Worm (Caenorhabditis elegans) whole organism, L2 larva: ENCODE measurements around the gene ace-3.
A peak's percentile ranks its signal among the peaks of the same experiment; 100 is the strongest.

Experiments used
- C34F6.9 ChIP-seq: fragments of 150-350 bp; optimal IDR thresholded peaks from 2 replicates; lab custom pipeline; 2014; ENCODE audit warnings: missing biosample characterization, missing genetic modification characterization
- F13H6.1 ChIP-seq: sonication (generic microtip); optimal IDR thresholded peaks from 2 replicates; lab custom pipeline; 2016; ENCODE audit warnings: missing genetic modification characterization, missing compliant biosample characterization
- R02D3.7 ChIP-seq: fragments of 150-350 bp; optimal IDR thresholded peaks from 2 replicates; lab custom pipeline; 2014; ENCODE audit warnings: missing biosample characterization, missing genetic modification characterization
- alr-1 ChIP-seq: fragments of 150-350 bp; optimal IDR thresholded peaks from 2 replicates; lab custom pipeline; 2014; ENCODE audit warnings: missing biosample characterization, missing genetic modification characterization
- aly-2 ChIP-seq: fragments of 150-350 bp; optimal IDR thresholded peaks from 2 replicates; lab custom pipeline; 2014; ENCODE audit warnings: missing biosample characterization, missing genetic modification characterization
- ama-1 ChIP-seq: fragments of 150-350 bp; optimal IDR thresholded peaks from 2 replicates; lab custom pipeline; 2018; ENCODE audit warnings: inconsistent platforms
- blmp-1 ChIP-seq: sonication (generic microtip); optimal IDR thresholded peaks from 2 replicates; lab custom pipeline; 2017; ENCODE audit warnings: missing genetic modification characterization, mild to moderate bottlenecking, missing compliant biosample characterization, antibody characterized with exemption, moderate library complexity; ENCODE audit not compliant: insufficient read depth
- ceh-16 ChIP-seq: fragments of 150-350 bp; optimal IDR thresholded peaks from 2 replicates; lab custom pipeline; 2014; ENCODE audit warnings: missing biosample characterization, missing genetic modification characterization
- ceh-82 ChIP-seq: fragments of 150-350 bp; optimal IDR thresholded peaks from 2 replicates; lab custom pipeline; 2014; ENCODE audit warnings: missing biosample characterization, missing genetic modification characterization
- crh-2 ChIP-seq: sonication (generic microtip); optimal IDR thresholded peaks from 2 replicates; lab custom pipeline; 2017; ENCODE audit warnings: missing biosample characterization, missing genetic modification characterization
- dmd-4 ChIP-seq: sonication (generic microtip); optimal IDR thresholded peaks from 2 replicates; lab custom pipeline; 2017; ENCODE audit warnings: missing biosample characterization, missing genetic modification characterization
- egl-27 ChIP-seq: sonication (generic microtip); optimal IDR thresholded peaks from 3 replicates; lab custom pipeline; 2017; ENCODE audit warnings: missing biosample characterization, missing genetic modification reagents, missing genetic modification characterization
- elt-3 ChIP-seq: sonication (generic microtip); optimal IDR thresholded peaks from 2 replicates; lab custom pipeline; 2017; ENCODE audit warnings: missing biosample characterization, missing genetic modification characterization
- fos-1 ChIP-seq: fragments of 150-350 bp; optimal IDR thresholded peaks from 2 replicates; lab custom pipeline; 2014; ENCODE audit warnings: missing biosample characterization, missing genetic modification characterization
- gmeb-1 ChIP-seq: fragments of 150-350 bp; optimal IDR thresholded peaks from 2 replicates; lab custom pipeline; 2014; ENCODE audit warnings: missing biosample characterization, missing genetic modification characterization
- lin-11 ChIP-seq: fragments of 150-350 bp; sonication (generic microtip); optimal IDR thresholded peaks from 2 replicates; lab custom pipeline; 2014; ENCODE audit warnings: missing biosample characterization, missing genetic modification characterization, inconsistent platforms, mixed read lengths
- lin-39 ChIP-seq: fragments of 150-350 bp; optimal IDR thresholded peaks from 2 replicates; lab custom pipeline; 2014; ENCODE audit warnings: missing biosample characterization, missing genetic modification reagents, missing genetic modification characterization
- mbf-1 ChIP-seq: sonication (generic microtip); optimal IDR thresholded peaks from 2 replicates; lab custom pipeline; 2017; ENCODE audit warnings: missing biosample characterization, missing genetic modification characterization
- mdl-1 ChIP-seq, 2 experiments: fragments of 150-350 bp in 1 of 2; sonication (generic microtip) in 1 of 2; optimal IDR thresholded peaks; 2 replicates each; lab custom pipeline; 2017; ENCODE audit warnings: missing biosample characterization in 2 of 2, missing genetic modification characterization in 2 of 2
- nhr-10 ChIP-seq: sonication (generic microtip); optimal IDR thresholded peaks from 2 replicates; lab custom pipeline; 2017; ENCODE audit warnings: missing biosample characterization, missing genetic modification characterization
- nhr-11 ChIP-seq: fragments of 150-350 bp; optimal IDR thresholded peaks from 2 replicates; lab custom pipeline; 2014; ENCODE audit warnings: missing biosample characterization, missing genetic modification characterization
- nhr-12 ChIP-seq: fragments of 150-350 bp; optimal IDR thresholded peaks from 2 replicates; lab custom pipeline; 2014; ENCODE audit warnings: missing biosample characterization, missing genetic modification characterization
- nhr-129 ChIP-seq: fragments of 150-350 bp; optimal IDR thresholded peaks from 2 replicates; lab custom pipeline; 2014; ENCODE audit warnings: missing biosample characterization, missing genetic modification characterization
- nhr-23 ChIP-seq: fragments of 150-350 bp; optimal IDR thresholded peaks from 2 replicates; lab custom pipeline; 2014; ENCODE audit warnings: missing biosample characterization, missing genetic modification reagents, missing genetic modification characterization
- nhr-237 ChIP-seq: fragments of 150-350 bp; optimal IDR thresholded peaks from 2 replicates; lab custom pipeline; 2014; ENCODE audit warnings: missing biosample characterization, missing genetic modification characterization
- nhr-25 ChIP-seq: fragments of 150-350 bp; sonication (generic microtip); optimal IDR thresholded peaks from 3 replicates; lab custom pipeline; 2014; ENCODE audit warnings: missing biosample characterization, missing genetic modification characterization
- nhr-6 ChIP-seq: fragments of 150-350 bp; optimal IDR thresholded peaks from 2 replicates; lab custom pipeline; 2014; ENCODE audit warnings: missing biosample characterization, missing genetic modification characterization
- nhr-77 ChIP-seq: fragments of 150-350 bp; optimal IDR thresholded peaks from 2 replicates; lab custom pipeline; 2014; ENCODE audit warnings: missing biosample characterization, missing genetic modification characterization
- peb-1 ChIP-seq: fragments of 150-350 bp; optimal IDR thresholded peaks from 2 replicates; lab custom pipeline; 2014; ENCODE audit warnings: missing biosample characterization, missing genetic modification characterization
- sem-4 ChIP-seq: fragments of 150-350 bp; optimal IDR thresholded peaks from 2 replicates; lab custom pipeline; 2014; ENCODE audit warnings: missing biosample characterization, missing genetic modification reagents, missing genetic modification characterization
- sma-3 ChIP-seq: sonication (generic microtip); optimal IDR thresholded peaks from 2 replicates; lab custom pipeline; 2016; ENCODE audit warnings: missing genetic modification reagents, missing genetic modification characterization, missing compliant biosample characterization
- sma-9 ChIP-seq, 2 experiments: fragments of 150-350 bp in 1 of 2; sonication (generic microtip) in 1 of 2; optimal IDR thresholded peaks; 2 replicates each; lab custom pipeline; 2014 to 2016; ENCODE audit warnings: missing genetic modification characterization in 2 of 2, mild to moderate bottlenecking in 1 of 2, missing biosample characterization in 1 of 2, missing compliant biosample characterization in 1 of 2, missing genetic modification reagents in 1 of 2, moderate library complexity in 1 of 2
- snpc-4 ChIP-seq: fragments of 150-350 bp; optimal IDR thresholded peaks from 2 replicates; lab custom pipeline; 2014; ENCODE audit warnings: missing biosample characterization, missing genetic modification characterization
- unc-39 ChIP-seq: fragments of 150-350 bp; optimal IDR thresholded peaks from 2 replicates; lab custom pipeline; 2014; ENCODE audit warnings: missing biosample characterization, missing genetic modification characterization
- unc-55 ChIP-seq: fragments of 150-350 bp; sonication (generic microtip); optimal IDR thresholded peaks from 3 replicates; lab custom pipeline; 2014; ENCODE audit warnings: missing biosample characterization, missing genetic modification reagents, missing genetic modification characterization
- unc-62 ChIP-seq: fragments of 150-350 bp; optimal IDR thresholded peaks from 2 replicates; lab custom pipeline; 2014; ENCODE audit warnings: missing biosample characterization, missing genetic modification reagents, missing genetic modification characterization
- ztf-1 ChIP-seq: fragments of 200-800 bp; sonication (Bioruptor generic); conservative IDR thresholded peaks from 2 replicates; pipeline ENCODE4 v1.3.6; 2022; ENCODE audit warnings: missing genetic modification characterization, missing compliant biosample characterization
- ztf-4 ChIP-seq: fragments of 150-350 bp; optimal IDR thresholded peaks from 2 replicates; lab custom pipeline; 2014; ENCODE audit warnings: missing biosample characterization, missing genetic modification characterization

Gene ace-3

ce11 chrII:14233879-14234278, 28.4 kb downstream of the ace-3 start, which contains the start of gene men-1:
men-1 (minus strand) TSS chrII:14234120.
- TF ChIP-seq C34F6.9 (peak; percentile 19), mdl-1 (tag; optimal IDR thresholded peaks at IDR 0.05; lab: Kevin White, UChicago) (no peak)
- TF ChIP-seq, all 48 proteins: peak for 1

ce11 chrII:14234375-14235102, 29.1 kb downstream of the ace-3 start:
- no peak for TF ChIP-seq ama-1
- peak; percentile 23 for TF ChIP-seq gmeb-1 (tag; lab: Kevin White, UChicago)
- peak; percentile 10 for TF ChIP-seq unc-55
- TF ChIP-seq, all 48 proteins: peak for 2

ce11 chrII:14236569-14236968, 31.1 kb downstream of the ace-3 start:
- no peak for TF ChIP-seq gmeb-1 (tag; lab: Kevin White, UChicago)
- TF ChIP-seq alr-1 (tag; lab: Kevin White, UChicago), result no peak
- no peak for TF ChIP-seq blmp-1 (tag; lab: Kevin White, UChicago)
- TF ChIP-seq ztf-1, result no peak
- TF ChIP-seq nhr-129 (tag; lab: Kevin White, UChicago), result no peak
- no peak for TF ChIP-seq snpc-4 (tag; lab: Kevin White, UChicago)
- no peak for TF ChIP-seq unc-62 (GFP tag; lab: Kevin White, UChicago)
- no peak for TF ChIP-seq F13H6.1
- TF ChIP-seq sem-4, result no peak
- no peak for TF ChIP-seq R02D3.7 (tag; lab: Kevin White, UChicago)
- no peak for TF ChIP-seq nhr-237 (tag; lab: Kevin White, UChicago)
- no peak for TF ChIP-seq lin-39 (tag; lab: Kevin White, UChicago)
- TF ChIP-seq nhr-10 (tag; lab: Kevin White, UChicago), result no peak

ce11 chrII:14237245-14237806, 31.9 kb downstream of the ace-3 start:
- no peak for TF ChIP-seq nhr-129 (tag; lab: Kevin White, UChicago)

ce11 chrII:14239924-14240323, 34.5 kb downstream of the ace-3 start:
- TF ChIP-seq C34F6.9 (no peak), snpc-4 (tag; lab: Kevin White, UChicago) (no peak), ztf-1 (no peak), nhr-77 (tag; lab: Kevin White, UChicago) (no peak), sem-4 (no peak), nhr-6 (tag; lab: Kevin White, UChicago) (no peak), unc-39 (tag; lab: Kevin White, UChicago) (no peak), aly-2 (no peak), nhr-23 (tag; lab: Kevin White, UChicago) (no peak), egl-27 (tag; lab: Kevin White, UChicago) (no peak), nhr-25 (tag; lab: Kevin White, UChicago) (no peak), ceh-82 (tag; lab: Kevin White, UChicago) (no peak), F13H6.1 (no peak), ceh-16 (no peak), blmp-1 (tag; lab: Kevin White, UChicago) (no peak), nhr-129 (tag; lab: Kevin White, UChicago) (no peak), ztf-4 (tag; lab: Kevin White, UChicago) (no peak)

ce11 chrII:14242259-14242658, 36.8 kb downstream of the ace-3 start:
- no peak for TF ChIP-seq dmd-4 (tag; lab: Kevin White, UChicago)
- TF ChIP-seq crh-2 (tag; lab: Kevin White, UChicago), result no peak
- no peak for TF ChIP-seq peb-1 (tag; lab: Kevin White, UChicago)
- no peak for TF ChIP-seq unc-62 (GFP tag; lab: Kevin White, UChicago)
- TF ChIP-seq nhr-11 (tag; lab: Kevin White, UChicago), result no peak
- TF ChIP-seq lin-11 (tag; lab: Kevin White, UChicago), result no peak
- TF ChIP-seq mbf-1 (tag; lab: Kevin White, UChicago), result no peak
- no peak for TF ChIP-seq sma-3
- TF ChIP-seq elt-3 (tag; lab: Kevin White, UChicago), result no peak
- no peak for TF ChIP-seq blmp-1 (tag; lab: Kevin White, UChicago)
- TF ChIP-seq nhr-23 (tag; lab: Kevin White, UChicago), result no peak
- no peak for TF ChIP-seq fos-1 (tag; lab: Kevin White, UChicago)
- no peak for TF ChIP-seq gmeb-1 (tag; lab: Kevin White, UChicago)
- TF ChIP-seq nhr-237 (tag; lab: Kevin White, UChicago), result no peak
- no peak for TF ChIP-seq ceh-16
- no peak for TF ChIP-seq nhr-129 (tag; lab: Kevin White, UChicago)
- no peak for TF ChIP-seq sma-9 (GFP tag; optimal IDR thresholded peaks at IDR 0.05; lab: Kevin White, UChicago)
- TF ChIP-seq sma-9 (tag; optimal IDR thresholded peaks at IDR 0.05; lab: Kevin White, UChicago), result no peak
- no peak for TF ChIP-seq nhr-12 (tag; lab: Kevin White, UChicago)
